Fruit fly (Drosophila melanogaster) whole organism, embryonic: Measurements from ENCODE around the gene Mnn1.

Source experiments
- Aef1 ChIP-seq: fragments of 200-800 bp; sonication (Bioruptor generic); IDR thresholded peaks from 3 replicates; pipeline ENCODE4 v1.3.6; 2022; ENCODE audit warnings: missing biosample characterization, missing genetic modification characterization
- Antp ChIP-seq: fragments of 200-800 bp; sonication (Bioruptor generic); optimal IDR thresholded peaks from 3 replicates; lab custom pipeline; 2016; ENCODE audit warnings: missing biosample characterization, missing genetic modification characterization
- CG10321 ChIP-seq: fragments of 200-800 bp; sonication (Bioruptor generic); IDR thresholded peaks from 2 replicates; pipeline ENCODE4 v1.3.6; 2022; ENCODE audit warnings: missing biosample characterization, missing genetic modification characterization
- CG11695 ChIP-seq: fragments of 200-800 bp; sonication (Bioruptor generic); IDR thresholded peaks from 3 replicates; pipeline ENCODE4 v1.3.6; 2022; ENCODE audit warnings: missing biosample characterization, missing genetic modification characterization
- CG1233 ChIP-seq: fragments of 200-800 bp; sonication (Bioruptor generic); optimal IDR thresholded peaks from 4 replicates; lab custom pipeline; 2018; ENCODE audit warnings: missing biosample characterization, mild to moderate bottlenecking, missing genetic modification characterization
- CG15011 ChIP-seq: fragments of 200-800 bp; sonication (Bioruptor generic); optimal IDR thresholded peaks from 3 replicates; lab custom pipeline; 2018; ENCODE audit warnings: missing biosample characterization, mild to moderate bottlenecking, missing genetic modification characterization
- CG15514 ChIP-seq: fragments of 200-800 bp; sonication (Bioruptor generic); optimal IDR thresholded peaks from 3 replicates; lab custom pipeline; 2017; ENCODE audit warnings: missing biosample characterization, missing genetic modification characterization, mild to moderate bottlenecking, moderate library complexity, missing genetic modification reagents
- CG15601 ChIP-seq: fragments of 200-800 bp; sonication (Bioruptor generic); optimal IDR thresholded peaks from 3 replicates; lab custom pipeline; 2019; ENCODE audit warnings: missing biosample characterization, mild to moderate bottlenecking, missing genetic modification characterization, moderate library complexity
- CG17612 ChIP-seq: fragments of 200-800 bp; sonication (Bioruptor generic); IDR thresholded peaks from 2 replicates; pipeline ENCODE4 v1.3.6; 2022; ENCODE audit warnings: missing biosample characterization, missing genetic modification characterization
- CG30431 ChIP-seq: fragments of 200-800 bp; sonication (Bioruptor generic); optimal IDR thresholded peaks from 2 replicates; lab custom pipeline; 2017; ENCODE audit warnings: missing biosample characterization, missing genetic modification characterization
- CG31365 ChIP-seq: fragments of 200-800 bp; sonication (Bioruptor generic); optimal IDR thresholded peaks from 2 replicates; lab custom pipeline; 2018; ENCODE audit warnings: missing biosample characterization, mild to moderate bottlenecking, missing genetic modification characterization
- CG3281 ChIP-seq: fragments of 200-800 bp; sonication (Bioruptor generic); optimal IDR thresholded peaks from 3 replicates; lab custom pipeline; 2017; ENCODE audit warnings: missing biosample characterization, mild to moderate bottlenecking, missing genetic modification characterization
- CG34224 ChIP-seq: fragments of 200-800 bp; sonication (Bioruptor generic); IDR thresholded peaks from 3 replicates; pipeline ENCODE4 v1.3.6; 2022; ENCODE audit warnings: missing biosample characterization, missing genetic modification characterization; ENCODE audit not compliant: partially characterized antibody
- CG4282 ChIP-seq: fragments of 200-800 bp; sonication (Bioruptor generic); optimal IDR thresholded peaks from 2 replicates; lab custom pipeline; 2016; ENCODE audit warnings: missing biosample characterization, missing genetic modification characterization
- CG6175 ChIP-seq: fragments of 200-800 bp; sonication (Bioruptor generic); IDR thresholded peaks from 3 replicates; pipeline ENCODE4 v1.3.6; 2022; ENCODE audit warnings: missing biosample characterization, missing genetic modification characterization
- CG6765 ChIP-seq: fragments of 200-800 bp; sonication (Bioruptor generic); optimal IDR thresholded peaks from 3 replicates; lab custom pipeline; 2017; ENCODE audit warnings: missing biosample characterization, mild to moderate bottlenecking, missing genetic modification characterization
- CG7271 ChIP-seq: fragments of 200-800 bp; sonication (Bioruptor generic); optimal IDR thresholded peaks from 2 replicates; lab custom pipeline; 2018; ENCODE audit warnings: missing biosample characterization, mild to moderate bottlenecking, missing genetic modification characterization, moderate library complexity
- CG7839 ChIP-seq: fragments of 200-800 bp; sonication (Bioruptor generic); optimal IDR thresholded peaks from 3 replicates; lab custom pipeline; 2018; ENCODE audit warnings: missing biosample characterization, mild to moderate bottlenecking, missing genetic modification characterization, moderate library complexity
- Chrac-16 ChIP-seq: fragments of 200-800 bp; sonication (Bioruptor generic); optimal IDR thresholded peaks from 3 replicates; lab custom pipeline; 2016; ENCODE audit warnings: missing biosample characterization, missing genetic modification characterization
- Dbx ChIP-seq: fragments of 200-800 bp; sonication (Bioruptor generic); IDR thresholded peaks from 3 replicates; pipeline ENCODE4 v1.3.6; 2022; ENCODE audit warnings: missing biosample characterization, missing genetic modification characterization
- Dek ChIP-seq: fragments of 200-800 bp; sonication (Bioruptor generic); optimal IDR thresholded peaks from 3 replicates; lab custom pipeline; 2019; ENCODE audit warnings: missing biosample characterization, mild to moderate bottlenecking, missing genetic modification characterization, moderate library complexity
- Dref ChIP-seq: fragments of 200-800 bp; sonication (Bioruptor generic); IDR thresholded peaks from 2 replicates; pipeline ENCODE4 v1.3.6; 2022; ENCODE audit warnings: missing biosample characterization, missing genetic modification characterization
- Ets97D ChIP-seq: fragments of 200-800 bp; sonication (Bioruptor generic); optimal IDR thresholded peaks from 3 replicates; lab custom pipeline; 2016; ENCODE audit warnings: missing biosample characterization, missing genetic modification characterization
- GATAe ChIP-seq: fragments of 200-800 bp; sonication (Bioruptor generic); conservative IDR thresholded peaks from 2 replicates; pipeline ENCODE4 v1.3.6; 2022; ENCODE audit warnings: missing biosample characterization, missing genetic modification characterization
- HHEX ChIP-seq: fragments of 200-800 bp; sonication (Bioruptor generic); optimal IDR thresholded peaks from 3 replicates; lab custom pipeline; 2017; ENCODE audit warnings: missing biosample characterization, mild to moderate bottlenecking, missing genetic modification characterization, missing genetic modification reagents
- Lhr ChIP-seq: fragments of 200-800 bp; sonication (Bioruptor generic); optimal IDR thresholded peaks from 3 replicates; lab custom pipeline; 2017; ENCODE audit warnings: mild to moderate bottlenecking, missing biosample characterization, missing genetic modification reagents, missing genetic modification characterization
- Max ChIP-seq: fragments of 200-800 bp; sonication (Bioruptor generic); optimal IDR thresholded peaks from 2 replicates; lab custom pipeline; 2016; ENCODE audit warnings: missing biosample characterization, mild to moderate bottlenecking, missing genetic modification characterization
- NFAT ChIP-seq: fragments of 200-800 bp; sonication (Bioruptor generic); IDR thresholded peaks from 2 replicates; pipeline ENCODE4 v1.3.6; 2022; ENCODE audit warnings: missing biosample characterization, missing genetic modification characterization
- NK7.1 ChIP-seq: fragments of 200-800 bp; sonication (Bioruptor generic); optimal IDR thresholded peaks from 3 replicates; lab custom pipeline; 2016; ENCODE audit warnings: missing biosample characterization, missing genetic modification characterization
- Neu2 ChIP-seq: fragments of 200-800 bp; sonication (Bioruptor generic); optimal IDR thresholded peaks from 3 replicates; lab custom pipeline; 2016; ENCODE audit warnings: missing biosample characterization, missing genetic modification characterization, borderline replicate concordance
- Pdp1 ChIP-seq, 2 experiments: fragments of 200-800 bp; sonication (Bioruptor generic); optimal IDR thresholded peaks; 3 replicates each; lab custom pipeline; 2016; ENCODE audit warnings: missing biosample characterization in 2 of 2, missing genetic modification characterization in 2 of 2, mild to moderate bottlenecking in 1 of 2, moderate library complexity in 1 of 2
- Scr ChIP-seq: fragments of 200-800 bp; sonication (Bioruptor generic); IDR thresholded peaks from 2 replicates; pipeline ENCODE4 v1.3.6; 2022; ENCODE audit warnings: missing biosample characterization, missing genetic modification characterization; ENCODE audit not compliant: partially characterized antibody
- ase ChIP-seq: fragments of 200-800 bp; sonication (Bioruptor generic); IDR thresholded peaks from 3 replicates; pipeline ENCODE4 v1.3.6; 2022; ENCODE audit warnings: missing biosample characterization, missing genetic modification characterization
- chn ChIP-seq: fragments of 200-800 bp; sonication (Bioruptor generic); optimal IDR thresholded peaks from 2 replicates; lab custom pipeline; 2016; ENCODE audit warnings: missing biosample characterization, missing genetic modification characterization
- crc ChIP-seq: fragments of 200-800 bp; sonication (Bioruptor generic); optimal IDR thresholded peaks from 2 replicates; lab custom pipeline; 2016; ENCODE audit warnings: missing biosample characterization, missing genetic modification characterization
- dm ChIP-seq: fragments of 200-800 bp; sonication (Bioruptor generic); optimal IDR thresholded peaks from 3 replicates; lab custom pipeline; 2016; ENCODE audit warnings: missing biosample characterization, missing genetic modification characterization
- gce ChIP-seq: fragments of 200-800 bp; sonication (Bioruptor generic); IDR thresholded peaks from 3 replicates; pipeline ENCODE4 v1.3.6; 2022; ENCODE audit warnings: missing biosample characterization, missing genetic modification characterization
- gfzf ChIP-seq: fragments of 200-800 bp; sonication (Bioruptor generic); optimal IDR thresholded peaks from 2 replicates; lab custom pipeline; 2016; ENCODE audit warnings: missing biosample characterization, mild to moderate bottlenecking, missing genetic modification characterization, moderate library complexity
- ham ChIP-seq: fragments of 200-800 bp; sonication (Bioruptor generic); IDR thresholded peaks from 2 replicates; pipeline ENCODE4 v1.3.6; 2022; ENCODE audit warnings: missing biosample characterization, missing genetic modification characterization
- jumu ChIP-seq: fragments of 200-800 bp; sonication (Bioruptor generic); optimal IDR thresholded peaks from 3 replicates; lab custom pipeline; 2016; ENCODE audit warnings: missing biosample characterization, missing genetic modification characterization
- kah ChIP-seq: fragments of 200-800 bp; sonication (Bioruptor generic); optimal IDR thresholded peaks from 2 replicates; lab custom pipeline; 2018; ENCODE audit warnings: missing biosample characterization, mild to moderate bottlenecking, missing genetic modification characterization
- knrl ChIP-seq: fragments of 200-800 bp; sonication (Bioruptor generic); IDR thresholded peaks from 3 replicates; pipeline ENCODE4 v1.3.6; 2022; ENCODE audit warnings: missing biosample characterization, missing genetic modification characterization; ENCODE audit not compliant: partially characterized antibody
- lilli ChIP-seq: fragments of 200-800 bp; sonication (Bioruptor generic); optimal IDR thresholded peaks from 3 replicates; lab custom pipeline; 2016; ENCODE audit warnings: missing biosample characterization, missing genetic modification characterization
- nom ChIP-seq: fragments of 200-800 bp; sonication (Bioruptor generic); optimal IDR thresholded peaks from 2 replicates; lab custom pipeline; 2017; ENCODE audit warnings: missing biosample characterization, missing genetic modification characterization, mild to moderate bottlenecking, moderate library complexity, missing genetic modification reagents
- p53 ChIP-seq: fragments of 200-800 bp; sonication (Bioruptor generic); optimal IDR thresholded peaks from 2 replicates; lab custom pipeline; 2016; ENCODE audit warnings: missing biosample characterization, missing genetic modification characterization
- phol ChIP-seq: fragments of 200-800 bp; sonication (Bioruptor generic); optimal IDR thresholded peaks from 3 replicates; lab custom pipeline; 2018; ENCODE audit warnings: missing biosample characterization, mild to moderate bottlenecking, missing genetic modification characterization, moderate library complexity
- pum ChIP-seq: fragments of 200-800 bp; sonication (Bioruptor generic); optimal IDR thresholded peaks from 2 replicates; lab custom pipeline; 2016; ENCODE audit warnings: missing biosample characterization, missing genetic modification characterization
- repo ChIP-seq: fragments of 200-800 bp; sonication (Bioruptor generic); optimal IDR thresholded peaks from 2 replicates; lab custom pipeline; 2016; ENCODE audit warnings: missing biosample characterization, missing genetic modification characterization
- sima ChIP-seq: fragments of 200-800 bp; sonication (Bioruptor generic); optimal IDR thresholded peaks from 2 replicates; lab custom pipeline; 2016; ENCODE audit warnings: missing biosample characterization, missing genetic modification characterization

Gene Mnn1

dm6 chr2L:7056189-7056926 lies at the start of gene Mnn1:
Gene Mnn1 (plus strand): TSS chr2L:7056301.
- TF ChIP-seq CG15011 (GFP tag; lab: Kevin White, UChicago) (no peak), GATAe (no peak), lilli (GFP tag; lab: Kevin White, UChicago) (peak; percentile 71), Aef1 (GFP tag; lab: Robert Waterston, UW) (peak; percentile 27; the same call in 1 of the 3 replicates), CG30431 (GFP tag; lab: Kevin White, UChicago) (no peak), CG4282 (GFP tag; lab: Kevin White, UChicago) (no peak), Neu2 (no peak), kah (peak; percentile 20), Pdp1 (GFP tag; optimal IDR thresholded peaks at IDR 0.05; lab: Kevin White, UChicago) (peak in 1 of 2 experiments; percentile 83), CG7271 (tag; lab: Kevin White, UChicago) (no peak), CG7839 (no peak), knrl (GFP tag; lab: Robert Waterston, UW) (peak; percentile 31; the same call in 1 of the 3 replicates), Dbx (GFP tag; lab: Robert Waterston, UW) (peak; percentile 51; the same call in 2 of the 3 replicates), CG15514 (GFP tag; lab: Kevin White, UChicago) (peak; percentile 82), CG11695 (GFP tag; lab: Robert Waterston, UW) (peak; percentile 58), CG34224 (0 out of 3 replicates have a peak, but pooled peaks have one; percentile 26), CG6175 (GFP tag; lab: Robert Waterston, UW) (no peak), Antp (GFP tag; lab: Kevin White, UChicago) (peak; percentile 43), crc (GFP tag; lab: Kevin White, UChicago) (no peak), p53 (peak; percentile 84), Max (GFP tag; lab: Kevin White, UChicago) (peak; percentile 93), ase (GFP tag; lab: Robert Waterston, UW) (no peak), Scr (GFP tag; lab: Robert Waterston, UW) (peak; percentile 51), CG15601 (peak; percentile 13), jumu (GFP tag; lab: Kevin White, UChicago) (peak; percentile 32), CG17612 (GFP tag; lab: Robert Waterston, UW) (no peak), chn (GFP tag; lab: Kevin White, UChicago) (peak; percentile 67), pum (GFP tag; lab: Kevin White, UChicago) (peak; percentile 19), dm (GFP tag; lab: Kevin White, UChicago) (peak; percentile 97), HHEX (GFP tag; lab: Kevin White, UChicago) (no peak), gce (no peak), Lhr (GFP tag; lab: Kevin White, UChicago) (peak; percentile 59), CG6765 (GFP tag; lab: Kevin White, UChicago) (peak; percentile 21), Dref (GFP tag; lab: Robert Waterston, UW) (0 out of 2 replicates have a peak, but pooled peaks have one; percentile 43), ham (GFP tag; lab: Robert Waterston, UW) (no peak), repo (GFP tag; lab: Kevin White, UChicago) (no peak), phol (tag; lab: Kevin White, UChicago) (peak; percentile 68), gfzf (GFP tag; lab: Kevin White, UChicago) (peak; percentile 84), nom (GFP tag; lab: Kevin White, UChicago) (no peak), CG10321 (GFP tag; lab: Robert Waterston, UW) (no peak), Ets97D (GFP tag; lab: Kevin White, UChicago) (peak; percentile 86), NK7.1 (no peak), CG31365 (tag; lab: Kevin White, UChicago) (no peak), Chrac-16 (GFP tag; lab: Kevin White, UChicago) (peak; percentile 23), NFAT (GFP tag; lab: Robert Waterston, UW) (peak; percentile 22; the same call in 1 of the 2 replicates), CG3281 (GFP tag; lab: Kevin White, UChicago) (peak; percentile 32), sima (no peak), Dek (tag; lab: Kevin White, UChicago) (peak; percentile 31), CG1233 (GFP tag; lab: Kevin White, UChicago) (peak; percentile 39)
